Worm (Caenorhabditis elegans): Measurements from ENCODE around the gene C06E1.11.

C06E1.11 gene

DNA sequence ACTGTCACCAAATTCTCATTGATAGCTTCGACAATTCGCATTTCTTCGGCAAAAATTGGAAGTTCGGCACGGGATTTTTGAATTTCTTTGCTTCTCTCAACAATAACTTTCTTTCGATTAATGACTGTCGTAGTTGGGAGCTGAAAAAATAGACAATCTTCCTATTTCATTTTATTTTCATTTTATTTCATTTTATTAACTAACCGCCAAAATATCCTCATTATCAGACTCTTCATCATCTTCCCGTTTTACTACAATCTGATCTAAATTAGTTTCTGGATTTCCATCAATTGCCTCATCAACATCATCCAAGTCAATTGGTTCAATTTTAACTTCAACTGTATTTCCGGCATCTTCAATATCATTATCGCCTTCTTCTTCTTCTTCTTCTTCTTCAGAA is 2.9 kb downstream of the C06E1.11 start:
- TF ChIP-seq W03F9.2 (tag; optimal IDR thresholded peaks at IDR 0.05), result no peak

DNA sequence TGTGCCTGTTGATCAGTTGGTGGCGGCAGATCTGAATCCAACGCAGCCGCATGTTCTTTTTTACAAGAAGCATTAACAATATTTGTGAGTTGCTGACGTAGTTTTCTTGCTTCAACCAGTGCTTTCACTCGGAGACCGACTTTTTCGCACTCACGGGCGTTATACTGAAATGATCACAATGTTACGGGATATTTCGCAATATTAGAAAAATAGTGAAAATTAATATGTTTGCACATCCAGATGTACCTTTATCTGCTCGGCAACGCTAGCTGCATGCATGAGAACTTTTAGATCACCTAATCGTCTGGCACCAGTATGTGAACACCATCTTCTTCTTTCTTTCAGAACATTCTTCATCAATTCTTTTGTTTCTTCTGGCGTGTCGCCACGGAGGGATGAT is 5.2 kb downstream of the C06E1.11 start:
- TF ChIP-seq dao-5 (tag; optimal IDR thresholded peaks at IDR 0.05), result no peak
- no peak for TF ChIP-seq him-1 (tag; optimal IDR thresholded peaks at IDR 0.05)
- no peak for TF ChIP-seq W03F9.2 (tag; optimal IDR thresholded peaks at IDR 0.05)

DNA sequence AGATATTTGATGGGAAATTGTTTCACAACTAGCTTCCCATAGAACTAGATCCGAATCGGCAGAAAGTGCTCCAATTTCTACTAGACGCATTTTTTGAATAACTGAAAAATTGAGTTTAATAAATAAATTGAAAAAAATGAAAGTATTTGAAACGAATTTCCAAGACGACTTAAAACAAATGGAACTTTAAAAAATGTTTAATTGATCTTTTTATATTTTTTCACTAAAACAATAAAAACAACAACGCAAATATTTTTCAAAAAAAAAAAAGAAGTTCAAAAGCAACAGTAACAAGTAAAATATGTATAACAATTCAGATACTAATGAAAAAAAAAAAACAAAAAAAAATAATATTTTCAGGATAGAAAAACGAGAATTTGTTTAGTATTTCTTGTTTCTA is 6.8 kb downstream of the C06E1.11 start, which contains the start of gene C06E1.9:
Gene C06E1.9, minus strand, starts transcription at position 101 of the 400 bp plus-strand sequence.
- TF ChIP-seq W03F9.2 (tag; optimal IDR thresholded peaks at IDR 0.05) (no peak), dao-5 (tag; optimal IDR thresholded peaks at IDR 0.05) (no peak), him-1 (tag; optimal IDR thresholded peaks at IDR 0.05) (no peak)

DNA sequence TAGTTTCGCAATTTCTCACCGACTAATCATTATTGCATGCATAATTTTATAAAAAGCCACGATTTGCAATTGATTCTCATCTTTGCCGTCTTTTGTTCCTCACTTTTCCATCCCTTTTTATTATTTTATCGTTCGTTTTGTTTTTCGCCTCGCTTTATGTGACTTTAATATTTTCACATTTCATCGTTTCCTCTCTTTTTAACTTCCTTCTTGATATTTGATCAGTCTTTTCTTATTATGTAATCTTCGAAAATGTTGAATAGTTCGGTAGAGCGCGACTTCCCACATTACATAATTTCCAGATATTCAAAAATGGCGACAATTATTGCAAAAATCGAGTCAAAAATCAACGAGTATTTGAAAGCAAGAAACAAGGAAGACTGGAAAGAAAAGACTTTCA is 11.0 kb downstream of the C06E1.11 start, which contains the start of gene C06E1.1:
Gene C06E1.1, plus strand, starts transcription at position 301 of the 400 bp plus-strand sequence.
- TF ChIP-seq dao-5 (tag; optimal IDR thresholded peaks at IDR 0.05) (no peak), him-1 (tag; optimal IDR thresholded peaks at IDR 0.05) (no peak), W03F9.2 (tag; optimal IDR thresholded peaks at IDR 0.05) (no peak)

DNA sequence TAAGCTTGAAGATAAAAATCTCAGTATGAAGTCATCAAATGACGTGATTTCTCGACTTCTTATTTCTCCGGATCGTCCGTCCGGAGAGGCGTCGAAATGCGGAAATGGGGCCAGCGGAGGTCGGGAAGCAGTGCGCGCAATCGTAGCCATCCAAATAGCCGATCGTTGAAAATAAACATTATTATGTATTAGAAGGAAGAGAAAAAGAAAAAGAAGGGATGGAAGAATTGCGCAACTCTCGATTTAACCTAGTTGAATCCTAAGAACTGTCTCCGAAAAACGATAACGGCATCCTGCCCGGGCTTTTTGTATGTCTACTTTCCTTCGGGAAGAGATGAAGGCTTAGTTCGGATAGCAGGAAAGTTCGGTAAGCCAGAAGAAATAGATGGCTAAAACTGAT is 14.3 kb downstream of the C06E1.11 start:
- TF ChIP-seq dao-5 (tag; optimal IDR thresholded peaks at IDR 0.05), result no peak
- no peak for TF ChIP-seq W03F9.2 (tag; optimal IDR thresholded peaks at IDR 0.05)
- TF ChIP-seq him-1 (tag; optimal IDR thresholded peaks at IDR 0.05), result no peak

DNA sequence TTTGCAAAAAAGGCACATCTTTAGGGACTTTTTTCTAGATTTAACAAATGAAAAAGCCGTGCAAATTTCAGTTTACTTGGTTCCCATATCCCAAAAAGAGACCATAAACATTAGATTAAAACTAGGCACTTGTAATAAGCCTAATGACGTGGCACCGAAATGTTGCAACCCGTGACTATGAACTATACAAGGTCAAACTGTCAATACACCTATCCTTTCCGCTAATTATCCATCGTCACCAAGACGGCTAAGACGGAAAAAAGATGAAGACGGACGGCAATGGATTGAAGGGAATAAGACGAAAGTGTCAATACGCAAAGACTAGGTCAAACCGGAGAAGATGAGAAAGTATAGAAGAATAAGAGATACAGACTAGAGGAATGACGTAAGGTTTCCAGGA is 17.5 kb downstream of the C06E1.11 start:
- no peak for TF ChIP-seq dao-5 (tag; optimal IDR thresholded peaks at IDR 0.05)
- TF ChIP-seq W03F9.2 (tag; optimal IDR thresholded peaks at IDR 0.05), result no peak
- no peak for TF ChIP-seq him-1 (tag; optimal IDR thresholded peaks at IDR 0.05)

DNA sequence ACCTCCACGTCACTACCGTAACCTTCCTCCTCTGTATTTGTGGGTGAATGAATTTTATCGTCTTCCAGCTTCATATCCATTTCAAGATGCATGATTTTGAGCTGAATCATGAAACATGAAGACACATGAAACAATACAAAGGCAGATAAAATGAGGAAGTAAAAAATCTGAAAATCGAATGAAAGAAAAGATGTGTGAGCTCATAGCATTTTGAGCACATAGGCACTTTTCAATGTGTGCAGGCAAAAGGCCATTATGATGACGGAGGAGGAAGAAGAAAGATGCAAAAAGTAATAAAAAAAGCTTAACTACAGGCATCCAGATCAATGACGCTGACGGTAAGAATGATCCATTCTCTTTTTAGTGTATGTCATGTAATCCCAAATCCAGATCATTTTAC is 18.7 kb downstream of the C06E1.11 start, which contains the start of gene ztf-30:
Gene ztf-30, minus strand, starts transcription at position 101 of the 400 bp plus-strand sequence.
- TF ChIP-seq dao-5 (tag; optimal IDR thresholded peaks at IDR 0.05), result no peak
- no peak for TF ChIP-seq W03F9.2 (tag; optimal IDR thresholded peaks at IDR 0.05)
- TF ChIP-seq him-1 (tag; optimal IDR thresholded peaks at IDR 0.05), result no peak

DNA sequence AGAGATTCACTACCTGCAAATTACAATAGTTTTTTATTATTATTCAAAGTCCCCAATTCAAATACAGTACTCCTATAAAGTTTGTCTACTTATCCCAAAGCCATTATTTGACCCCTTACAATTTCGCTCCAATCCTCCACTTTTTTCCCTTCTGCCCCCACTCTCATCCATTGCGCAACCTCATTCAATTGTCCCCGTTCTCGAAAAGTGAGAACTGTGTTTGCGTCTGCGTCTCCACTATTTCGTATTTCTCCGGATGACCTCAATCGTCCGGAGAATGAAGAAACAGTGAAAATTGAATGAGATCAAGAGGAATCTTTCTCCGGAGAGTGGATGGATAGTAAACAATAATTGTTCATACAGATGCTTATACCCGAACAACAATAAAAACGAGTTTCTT is 19.8 kb downstream of the C06E1.11 start:
- TF ChIP-seq W03F9.2 (tag; optimal IDR thresholded peaks at IDR 0.05) (no peak), him-1 (tag; optimal IDR thresholded peaks at IDR 0.05) (no peak), dao-5 (tag; optimal IDR thresholded peaks at IDR 0.05) (no peak)

DNA sequence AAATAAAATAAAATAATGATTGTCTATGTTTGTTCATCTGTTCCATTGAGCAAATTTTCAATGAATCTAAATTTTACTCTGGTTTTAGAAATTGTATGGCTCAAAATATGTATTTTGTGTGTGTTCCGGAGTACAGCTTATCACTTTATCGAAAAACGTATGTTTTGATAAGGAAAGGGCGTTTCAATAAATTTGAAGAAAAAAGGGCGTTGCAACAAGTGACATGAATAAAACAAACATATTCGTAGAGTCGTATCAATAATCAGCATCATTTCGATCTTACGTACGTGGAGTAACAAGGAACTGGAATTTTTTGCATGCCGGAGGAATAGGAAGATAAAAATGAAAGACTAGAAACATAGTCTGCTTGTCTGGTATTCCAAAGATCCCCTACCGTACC is 22.4 kb downstream of the C06E1.11 start:
- TF ChIP-seq him-1 (tag; optimal IDR thresholded peaks at IDR 0.05), result no peak
- no peak for TF ChIP-seq dao-5 (tag; optimal IDR thresholded peaks at IDR 0.05)
- no peak for TF ChIP-seq W03F9.2 (tag; optimal IDR thresholded peaks at IDR 0.05)

DNA sequence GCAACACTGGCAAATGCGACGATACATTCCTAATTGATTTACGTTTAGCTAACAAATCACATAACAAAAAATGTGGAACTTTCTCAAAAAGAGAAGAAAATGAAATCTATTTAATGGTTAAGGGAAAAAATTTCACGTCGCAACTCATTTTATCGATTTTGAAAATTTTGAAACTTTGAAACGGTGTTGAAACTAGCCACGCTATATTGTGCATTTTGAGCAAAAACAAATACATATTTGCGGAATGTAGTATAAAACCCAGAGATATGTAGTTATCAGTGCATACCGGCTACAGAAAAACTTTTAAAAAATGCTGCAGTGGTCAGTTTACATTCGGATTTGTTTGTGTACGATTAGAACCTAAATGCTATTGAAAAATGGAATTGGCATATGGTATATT is 22.9 kb downstream of the C06E1.11 start, which contains the start of gene C06E1.7:
Gene C06E1.7, minus strand, starts transcription at position 101 of the 400 bp plus-strand sequence.
- no peak for TF ChIP-seq dao-5 (tag; optimal IDR thresholded peaks at IDR 0.05)
- TF ChIP-seq him-1 (tag; optimal IDR thresholded peaks at IDR 0.05), result no peak
- no peak for TF ChIP-seq W03F9.2 (tag; optimal IDR thresholded peaks at IDR 0.05)

DNA sequence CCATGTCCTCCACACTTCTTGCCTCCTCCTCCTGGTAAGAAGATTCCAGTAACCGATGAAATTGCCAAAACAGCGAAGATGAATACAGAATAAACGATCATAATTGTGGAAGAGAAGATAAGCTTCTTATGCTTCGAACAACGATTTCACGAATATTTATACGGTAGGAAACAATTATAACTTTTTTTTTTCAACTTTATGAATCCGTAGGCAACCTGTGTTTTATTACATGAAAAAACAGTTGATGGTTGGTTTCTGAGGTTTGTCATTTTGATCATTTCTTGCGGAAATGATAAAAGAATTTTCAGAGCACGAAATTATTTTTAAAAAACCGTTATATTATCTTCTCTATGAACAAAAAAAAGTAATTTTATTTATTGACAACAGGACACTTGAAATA is 25.6 kb downstream of the C06E1.11 start, which contains the start of gene fipr-16:
Gene fipr-16, minus strand, starts transcription at position 101 of the 400 bp plus-strand sequence.
- TF ChIP-seq him-1 (tag; optimal IDR thresholded peaks at IDR 0.05) (no peak), W03F9.2 (tag; optimal IDR thresholded peaks at IDR 0.05) (no peak), dao-5 (tag; optimal IDR thresholded peaks at IDR 0.05) (no peak)

DNA sequence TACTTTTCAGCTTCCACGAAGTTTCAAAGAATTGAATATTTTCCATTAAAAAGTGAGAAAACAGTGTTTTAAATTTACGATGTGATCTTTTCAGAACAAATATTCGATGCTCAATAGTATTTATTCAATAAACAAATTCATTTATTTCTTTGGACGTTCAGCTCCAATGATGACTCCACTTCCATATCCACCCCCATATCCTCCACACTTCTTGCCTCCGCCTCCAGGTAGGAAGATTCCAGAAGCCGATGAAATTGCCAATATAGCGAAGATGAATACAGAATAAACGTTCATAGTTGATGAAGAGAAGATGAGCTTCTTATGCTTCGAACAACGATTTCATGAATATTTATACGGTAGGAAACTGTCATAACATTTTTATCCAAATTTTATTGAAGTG is 27.3 kb downstream of the C06E1.11 start, which contains the start of gene fip-3:
Gene fip-3, minus strand, starts transcription at position 294 of the 400 bp plus-strand sequence.
- no peak for TF ChIP-seq him-1 (tag; optimal IDR thresholded peaks at IDR 0.05)
- TF ChIP-seq W03F9.2 (tag; optimal IDR thresholded peaks at IDR 0.05), result no peak

DNA sequence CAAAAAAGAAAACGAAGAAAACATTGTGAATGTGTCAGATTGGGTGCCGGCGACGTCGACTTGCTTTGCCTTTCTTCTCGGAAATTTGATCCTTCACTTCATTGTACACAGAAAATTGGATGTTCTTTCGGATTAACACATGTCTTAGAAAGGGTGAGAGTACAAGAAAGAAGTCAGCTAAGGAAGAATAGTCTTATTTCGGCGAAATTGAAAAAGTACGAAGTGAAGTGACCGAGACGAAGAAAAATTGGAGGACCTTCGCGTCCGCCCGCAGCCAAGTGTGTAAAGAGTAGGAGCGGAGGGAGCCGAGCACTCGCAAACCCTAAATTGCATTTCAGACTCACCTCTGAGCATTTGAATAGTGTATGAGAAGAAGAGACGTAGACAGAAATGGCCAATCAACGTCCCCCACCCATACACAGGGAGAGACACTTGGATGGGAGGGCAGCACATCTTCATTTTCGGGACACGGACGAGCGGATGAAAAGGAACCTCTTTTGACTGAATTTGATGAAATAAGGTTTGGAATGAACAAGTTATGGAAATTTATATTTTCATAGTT is 27.8 kb downstream of the C06E1.11 start, which contains the start of gene glr-1:
Gene glr-1, minus strand, starts transcription at position 51 of the 562 bp plus-strand sequence.
- TF ChIP-seq him-1 (tag; optimal IDR thresholded peaks at IDR 0.05), result no peak
- no peak for TF ChIP-seq W03F9.2 (tag; optimal IDR thresholded peaks at IDR 0.05)
- no peak for TF ChIP-seq dao-5 (tag; optimal IDR thresholded peaks at IDR 0.05)

DNA sequence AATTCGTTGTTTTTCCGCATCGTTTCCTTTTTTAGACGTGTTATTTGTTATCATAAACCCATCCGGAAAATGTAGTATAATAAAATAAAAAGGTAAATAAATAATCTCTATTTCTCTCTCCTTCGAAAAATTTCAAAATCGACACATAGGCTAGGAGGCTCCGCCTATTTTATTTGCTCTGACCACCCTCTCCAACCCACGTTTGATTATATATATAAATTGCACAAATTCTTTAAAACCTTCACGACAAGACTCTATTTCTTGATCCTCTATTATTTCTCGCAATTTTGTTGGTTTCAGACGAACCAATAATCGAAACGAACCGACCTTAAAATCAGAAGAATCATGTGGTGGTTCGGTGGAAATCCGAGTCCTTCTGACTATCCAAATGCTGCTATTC is 35.7 kb downstream of the C06E1.11 start, which contains the start of gene doxa-1:
Gene doxa-1, plus strand, starts transcription at position 301 of the 400 bp plus-strand sequence.
- TF ChIP-seq him-1 (tag; optimal IDR thresholded peaks at IDR 0.05), result no peak
- no peak for TF ChIP-seq W03F9.2 (tag; optimal IDR thresholded peaks at IDR 0.05)
- TF ChIP-seq dao-5 (tag; optimal IDR thresholded peaks at IDR 0.05), result no peak

DNA sequence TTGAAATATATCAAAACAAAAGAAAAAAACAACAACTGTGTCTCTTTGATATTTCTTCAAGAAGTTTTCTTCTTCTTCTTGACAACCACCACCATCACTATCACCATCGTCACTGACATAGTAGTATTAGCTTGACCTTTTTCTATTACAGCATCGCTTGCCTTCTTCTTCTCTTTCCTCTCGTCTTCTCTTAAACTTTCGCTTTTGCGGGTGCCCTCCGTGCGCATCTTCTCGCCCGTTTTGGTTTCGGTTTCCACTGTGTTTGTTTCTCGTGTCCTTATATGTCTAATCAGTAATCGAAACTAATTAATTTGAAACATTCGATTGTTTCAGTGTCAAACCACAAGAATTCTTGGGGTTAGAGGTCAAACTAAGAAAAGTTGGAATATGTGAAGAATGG is 37.1 kb downstream of the C06E1.11 start:
- TF ChIP-seq dao-5 (tag; optimal IDR thresholded peaks at IDR 0.05) (no peak), him-1 (tag; optimal IDR thresholded peaks at IDR 0.05) (no peak), W03F9.2 (tag; optimal IDR thresholded peaks at IDR 0.05) (no peak)
